Fruit fly (Drosophila melanogaster): ENCODE data around the gene CG14423.

CG14423 gene

DNA sequence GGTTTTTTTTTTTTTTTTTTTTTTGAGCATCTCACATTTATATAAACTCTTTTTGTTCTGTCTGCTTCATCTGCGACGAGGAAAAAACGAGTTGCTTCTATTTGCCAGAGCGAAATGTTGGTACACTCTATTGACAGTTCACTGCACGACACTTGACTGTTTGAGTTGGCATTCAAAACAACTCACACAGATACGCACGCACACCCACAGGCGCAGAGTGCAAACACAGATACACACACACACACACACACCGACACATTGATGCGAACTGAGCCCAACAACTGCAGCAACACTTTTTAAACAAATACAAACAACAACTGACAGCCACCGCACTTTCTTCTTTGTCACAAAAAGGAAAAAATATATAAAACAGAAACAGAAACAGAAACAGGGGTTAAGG is 44.1 kb downstream of the CG14423 start:
- TF ChIP-seq CG14711 (tag; optimal IDR thresholded peaks at IDR 0.05): no peak
- TF ChIP-seq toe (GFP tag; optimal IDR thresholded peaks at IDR 0.05): no peak

DNA sequence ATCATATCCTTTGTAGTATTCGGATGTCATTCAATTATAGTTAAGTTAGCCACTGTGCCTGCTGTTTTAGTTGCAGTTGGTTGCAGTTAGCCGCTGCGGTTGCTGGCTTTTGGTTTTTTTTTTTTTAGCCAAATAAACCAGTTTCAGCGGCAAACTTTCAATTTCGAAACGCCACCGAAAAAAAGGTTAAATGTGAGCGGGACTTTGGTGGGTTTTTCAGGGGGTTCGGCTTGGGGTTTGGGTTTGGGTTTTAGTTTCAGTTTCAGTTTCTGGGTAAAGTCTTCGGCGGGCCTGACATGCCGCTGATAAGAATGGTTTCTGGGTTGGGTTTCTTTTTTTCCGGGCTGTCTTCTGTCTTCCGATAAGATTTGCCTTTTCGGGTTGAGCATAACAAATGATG is 45.7 kb downstream of the CG14423 start:
- TF ChIP-seq cic (GFP tag; optimal IDR thresholded peaks at IDR 0.05): no peak
- no peak for TF ChIP-seq kay (GFP tag; ENCODE audit: borderline replicate concordance)
- no peak for TF ChIP-seq CG5204 (GFP tag; optimal IDR thresholded peaks at IDR 0.05)
- no peak for TF ChIP-seq CG14711 (tag; optimal IDR thresholded peaks at IDR 0.05)
- no peak for TF ChIP-seq cnc (optimal IDR thresholded peaks at IDR 0.05)
- TF ChIP-seq Crg-1 (GFP tag; optimal IDR thresholded peaks at IDR 0.05): no peak
- TF ChIP-seq ovo (GFP tag; optimal IDR thresholded peaks at IDR 0.05): no peak
- no peak for TF ChIP-seq CG7045 (GFP tag; optimal IDR thresholded peaks at IDR 0.05)
- no peak for TF ChIP-seq bab1 (GFP tag; optimal IDR thresholded peaks at IDR 0.05)
- no peak for TF ChIP-seq Clk (GFP tag; optimal IDR thresholded peaks at IDR 0.05)
- TF ChIP-seq CG7101 (tag; optimal IDR thresholded peaks at IDR 0.05): no peak
- no peak for TF ChIP-seq tj (GFP tag; optimal IDR thresholded peaks at IDR 0.05)
- no peak for TF ChIP-seq CG1620 (GFP tag; optimal IDR thresholded peaks at IDR 0.05)
- no peak for TF ChIP-seq CG11617 (GFP tag; optimal IDR thresholded peaks at IDR 0.05)
- no peak for TF ChIP-seq Hr96 (GFP tag; optimal IDR thresholded peaks at IDR 0.05)
- TF ChIP-seq CG12768 (GFP tag; optimal IDR thresholded peaks at IDR 0.05): no peak
- TF ChIP-seq toe (GFP tag; optimal IDR thresholded peaks at IDR 0.05): no peak
- no peak for TF ChIP-seq CG33017 (tag; optimal IDR thresholded peaks at IDR 0.05)
- TF ChIP-seq pad (GFP tag; optimal IDR thresholded peaks at IDR 0.05): no peak

DNA sequence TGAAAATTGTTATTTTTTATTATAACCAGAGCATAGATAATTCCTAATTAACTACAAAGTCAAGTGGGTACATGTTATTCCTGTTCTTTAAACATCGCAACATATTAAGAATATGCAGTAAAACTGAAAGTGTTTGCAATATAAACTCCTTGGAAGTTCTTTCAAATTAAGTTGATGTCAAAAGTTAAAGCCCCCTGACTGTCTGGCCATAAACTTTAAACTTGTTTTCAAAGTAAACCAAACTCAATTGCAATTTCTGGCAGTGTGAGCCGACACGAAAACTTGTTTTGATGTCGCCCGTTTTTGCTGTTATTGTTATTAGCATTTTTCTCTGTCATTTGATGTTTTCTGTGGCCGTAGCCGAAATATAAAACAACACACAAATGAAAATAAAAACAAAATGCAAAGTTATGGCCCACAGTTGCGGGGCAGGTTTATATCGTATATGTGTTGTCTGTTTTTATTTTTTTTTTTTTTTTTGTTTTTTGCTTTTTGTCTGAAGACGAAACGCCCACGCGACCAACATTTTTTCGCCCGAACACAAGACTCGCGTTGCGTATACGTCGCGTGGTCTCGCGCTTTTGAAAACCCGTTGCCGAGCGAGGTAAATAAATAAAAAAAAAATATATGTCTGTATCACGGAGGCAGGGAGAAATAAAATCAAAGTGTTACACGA is 48.0 kb downstream of the CG14423 start:
- TF ChIP-seq bab1 (GFP tag; optimal IDR thresholded peaks at IDR 0.05) (no peak), CG7045 (GFP tag; optimal IDR thresholded peaks at IDR 0.05) (no peak), Clk (GFP tag; optimal IDR thresholded peaks at IDR 0.05) (no peak), kay (GFP tag; ENCODE audit: borderline replicate concordance) (no peak), CG14711 (tag; optimal IDR thresholded peaks at IDR 0.05) (no peak), CG1620 (GFP tag; optimal IDR thresholded peaks at IDR 0.05) (no peak), ovo (GFP tag; optimal IDR thresholded peaks at IDR 0.05) (no peak), Crg-1 (GFP tag; optimal IDR thresholded peaks at IDR 0.05) (no peak), CG7101 (tag; optimal IDR thresholded peaks at IDR 0.05) (no peak), cnc (optimal IDR thresholded peaks at IDR 0.05) (no peak), CG11617 (GFP tag; optimal IDR thresholded peaks at IDR 0.05) (no peak), pad (GFP tag; optimal IDR thresholded peaks at IDR 0.05) (no peak), Mnt (GFP tag; optimal IDR thresholded peaks at IDR 0.05) (no peak), CG33017 (tag; optimal IDR thresholded peaks at IDR 0.05) (no peak), Hr96 (GFP tag; optimal IDR thresholded peaks at IDR 0.05) (no peak), CG5204 (GFP tag; optimal IDR thresholded peaks at IDR 0.05) (no peak), tj (GFP tag; optimal IDR thresholded peaks at IDR 0.05) (no peak), CG12768 (GFP tag; optimal IDR thresholded peaks at IDR 0.05) (no peak)
